Fruit fly (Drosophila melanogaster): ENCODE measurements around the gene CG11417.

Gene CG11417

DNA sequence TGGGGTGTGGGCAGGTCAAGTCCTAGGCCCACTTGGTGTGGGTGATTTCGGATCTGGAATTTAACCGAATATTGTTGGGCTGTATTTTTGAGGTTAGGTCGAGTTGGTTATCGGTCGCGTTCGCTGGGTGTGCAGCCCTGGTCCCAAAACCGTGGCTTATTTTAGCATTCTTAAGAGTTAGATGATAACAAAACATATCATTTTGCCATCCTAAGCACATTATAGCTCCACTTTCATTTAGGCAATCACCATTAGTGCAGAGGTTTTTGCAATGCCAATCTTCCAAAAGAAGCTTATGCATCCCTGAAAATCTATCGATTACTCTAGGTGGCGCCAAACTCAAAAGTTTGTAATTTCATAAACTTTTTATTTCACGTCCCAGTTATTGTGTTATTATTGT, 4.6 kb upstream of the CG11417 start, which contains the start of gene MTPAP (continued):
- TF ChIP-seq Sry-δ (GFP tag; optimal IDR thresholded peaks at IDR 0.05): peak; percentile 69
- no peak for TF ChIP-seq ap (GFP tag; IDR thresholded peaks at IDR 0.05)
- TF ChIP-seq kah (GFP tag; optimal IDR thresholded peaks at IDR 0.05): no peak
- TF ChIP-seq Opbp (GFP tag; IDR thresholded peaks at IDR 0.05; ENCODE audit: partially characterized antibody): peak; percentile 61; the same call in 1 of the 3 replicates
- TF ChIP-seq CG10267 (tag; optimal IDR thresholded peaks at IDR 0.05): peak; percentile 27
- peak; percentile 83 for TF ChIP-seq Sin3A (optimal IDR thresholded peaks at IDR 0.05)
- no peak for TF ChIP-seq dmrt99B (tag; optimal IDR thresholded peaks at IDR 0.05)
- no peak for TF ChIP-seq CG6683 (GFP tag; optimal IDR thresholded peaks at IDR 0.05)
- TF ChIP-seq CG34224 (GFP tag; IDR thresholded peaks at IDR 0.05; ENCODE audit: partially characterized antibody): peak; percentile 65; the same call in 2 of the 3 replicates
- peak; percentile 68 for TF ChIP-seq BEAF-32 (GFP tag; optimal IDR thresholded peaks at IDR 0.05)
- no peak for TF ChIP-seq org-1 (GFP tag; optimal IDR thresholded peaks at IDR 0.05)
- TF ChIP-seq amos (GFP tag; IDR thresholded peaks at IDR 0.05; ENCODE audit: partially characterized antibody): peak; percentile 49; the same call in 1 of the 2 replicates
- no peak for TF ChIP-seq lmd (GFP tag; IDR thresholded peaks at IDR 0.05)
- no peak for TF ChIP-seq Hand (GFP tag; optimal IDR thresholded peaks at IDR 0.05)
- peak; percentile 70 for TF ChIP-seq Scr (GFP tag; IDR thresholded peaks at IDR 0.05; ENCODE audit: partially characterized antibody)
- peak; percentile 72 for TF ChIP-seq hb (GFP tag; IDR thresholded peaks at IDR 0.05; ENCODE audit: partially characterized antibody)
- TF ChIP-seq CG10979 (tag; optimal IDR thresholded peaks at IDR 0.05): peak; percentile 16
- TF ChIP-seq caup (GFP tag; optimal IDR thresholded peaks at IDR 0.05; ENCODE audit: severe bottlenecking): no peak
- TF ChIP-seq HLH4C (GFP tag; IDR thresholded peaks at IDR 0.05; ENCODE audit: partially characterized antibody): peak; percentile 79
- TF ChIP-seq jumu (GFP tag; optimal IDR thresholded peaks at IDR 0.05): peak; percentile 30
- no peak for TF ChIP-seq Jarid2 (GFP tag; optimal IDR thresholded peaks at IDR 0.05)
- no peak for TF ChIP-seq en (GFP tag; optimal IDR thresholded peaks at IDR 0.05)
- TF ChIP-seq sens (GFP tag): peak; percentile 81
- TF ChIP-seq Dref (GFP tag; IDR thresholded peaks at IDR 0.05): peak; percentile 70
- no peak for TF ChIP-seq sd (tag; optimal IDR thresholded peaks at IDR 0.05)
- peak; percentile 28 for TF ChIP-seq CG2120 (GFP tag; optimal IDR thresholded peaks at IDR 0.05)
- TF ChIP-seq CG32772 (GFP tag; IDR thresholded peaks at IDR 0.05): no peak
- peak; percentile 61 for TF ChIP-seq CTCF (GFP tag; optimal IDR thresholded peaks at IDR 0.05)
- no peak for TF ChIP-seq cg (GFP tag; optimal IDR thresholded peaks at IDR 0.05)
- no peak for TF ChIP-seq exex (tag; optimal IDR thresholded peaks at IDR 0.05)
- no peak for TF ChIP-seq BtbVII (GFP tag; optimal IDR thresholded peaks at IDR 0.05)
- no peak for TF ChIP-seq CG33213 (GFP tag; optimal IDR thresholded peaks at IDR 0.05)
- TF ChIP-seq dmrt11E (tag; optimal IDR thresholded peaks at IDR 0.05): peak; percentile 10
- TF ChIP-seq Nf-YA (GFP tag; IDR thresholded peaks at IDR 0.05): no peak
- peak; percentile 66; the same call in 2 of the 3 replicates for TF ChIP-seq CG34422 (GFP tag; IDR thresholded peaks at IDR 0.05)
- TF ChIP-seq tll (GFP tag; optimal IDR thresholded peaks at IDR 0.05): peak in 1 of 2 experiments; percentile 6
- peak; percentile 70 for TF ChIP-seq CG15514 (GFP tag; optimal IDR thresholded peaks at IDR 0.05)
- no peak for TF ChIP-seq Drgx (GFP tag; IDR thresholded peaks at IDR 0.05)
- TF ChIP-seq Myb (GFP tag; optimal IDR thresholded peaks at IDR 0.05): peak; percentile 69
- no peak for TF ChIP-seq fd96Cb (tag; optimal IDR thresholded peaks at IDR 0.05)
- TF ChIP-seq CG12659 (GFP tag; optimal IDR thresholded peaks at IDR 0.05): peak; percentile 28
- no peak for TF ChIP-seq so (GFP tag; IDR thresholded peaks at IDR 0.05)
- no peak for TF ChIP-seq Six4 (GFP tag; optimal IDR thresholded peaks at IDR 0.05)
- peak; percentile 64; the same call in 2 of the 3 replicates for TF ChIP-seq vnd (GFP tag; IDR thresholded peaks at IDR 0.05; ENCODE audit: partially characterized antibody)
- peak; percentile 83 for TF ChIP-seq Dp (GFP tag; optimal IDR thresholded peaks at IDR 0.05)
- TF ChIP-seq ato (GFP tag; IDR thresholded peaks at IDR 0.05; ENCODE audit: partially characterized antibody): no peak; the same call in 1 of the 2 replicates
- TF ChIP-seq CG17829 (tag; optimal IDR thresholded peaks at IDR 0.05): peak; percentile 30
- TF ChIP-seq phol (tag; optimal IDR thresholded peaks at IDR 0.05): peak; percentile 44
- TF ChIP-seq CG11560 (tag; IDR thresholded peaks at IDR 0.05): peak; percentile 53; the same call in 1 of the 3 replicates
- peak; percentile 54 for TF ChIP-seq nmo (GFP tag; optimal IDR thresholded peaks at IDR 0.05)
